Worm (Caenorhabditis elegans) whole organism, midembryonic: ENCODE results near the gene srh-92.

Source experiments
- cog-1 ChIP-seq: sonication (generic microtip); optimal IDR thresholded peaks from 2 replicates; lab custom pipeline; 2016; ENCODE audit warnings: missing genetic modification characterization, missing compliant biosample characterization
- klf-2 ChIP-seq: fragments of 200-800 bp; sonication (Bioruptor generic); conservative IDR thresholded peaks from 2 replicates; pipeline ENCODE4 v1.3.6; 2022; ENCODE audit warnings: missing genetic modification reagents, missing genetic modification characterization, missing compliant biosample characterization
- med-1 ChIP-seq: sonication (generic microtip); optimal IDR thresholded peaks from 2 replicates; lab custom pipeline; 2017; ENCODE audit warnings: missing genetic modification characterization, mild to moderate bottlenecking, missing compliant biosample characterization, antibody characterized with exemption, missing genetic modification reagents; ENCODE audit not compliant: insufficient read depth
- ref-1 ChIP-seq: fragments of 200-800 bp; sonication (Bioruptor generic); conservative IDR thresholded peaks from 2 replicates; pipeline ENCODE4 v1.3.6; 2022; ENCODE audit warnings: missing genetic modification reagents, missing genetic modification characterization, missing compliant biosample characterization
- tab-1 ChIP-seq: fragments of 200-800 bp; sonication (Bioruptor generic); IDR thresholded peaks from 2 replicates; pipeline ENCODE4 v1.3.6; 2022; ENCODE audit warnings: missing genetic modification characterization, missing compliant biosample characterization
- ztf-29 ChIP-seq: fragments of 200-800 bp; sonication (Bioruptor generic); IDR thresholded peaks from 2 replicates; pipeline ENCODE4 v1.3.6; 2022; ENCODE audit warnings: missing genetic modification reagents, missing genetic modification characterization, missing compliant biosample characterization

ce11 chrV:7449303-7449827 is 11.4 kb downstream of the srh-92 start, which contains the start of gene try-12:
- no peak for TF ChIP-seq tab-1
- TF ChIP-seq klf-2 (GFP tag; lab: Robert Waterston, UW) = no peak
- TF ChIP-seq med-1 (GFP tag; lab: Kevin White, UChicago) = no peak
- TF ChIP-seq ztf-29 = no peak
- TF ChIP-seq cog-1 = no peak
- no peak for TF ChIP-seq ref-1 (GFP tag; lab: Robert Waterston, UW)
